Fruit fly (Drosophila melanogaster): Measurements from ENCODE around the gene CG5116.

The CG5116 gene

dm6 chr3R:25493294-25494187 lies 10.6 kb downstream of the CG5116 start:
- TF ChIP-seq Dfd (GFP tag; optimal IDR thresholded peaks at IDR 0.05) = no peak
- peak; percentile 6 for TF ChIP-seq fru (GFP tag; optimal IDR thresholded peaks at IDR 0.05)
- TF ChIP-seq Hnf4 (GFP tag; optimal IDR thresholded peaks at IDR 0.05) = peak; percentile 67
- no peak for TF ChIP-seq Hr83 (GFP tag; optimal IDR thresholded peaks at IDR 0.05; ENCODE audit: poor library complexity, severe bottlenecking)
- TF ChIP-seq Vsx2 (GFP tag; optimal IDR thresholded peaks at IDR 0.05; ENCODE audit: partially characterized antibody) = peak; percentile 18
- TF ChIP-seq OdsH (GFP tag; optimal IDR thresholded peaks at IDR 0.05) = peak; percentile 6
- TF ChIP-seq Rel (GFP tag; optimal IDR thresholded peaks at IDR 0.05) = peak; percentile 15
- TF ChIP-seq Rel (tag; optimal IDR thresholded peaks at IDR 0.05) = peak; percentile 4
- TF ChIP-seq br (GFP tag; optimal IDR thresholded peaks at IDR 0.05) = no peak
- TF ChIP-seq usp (GFP tag; optimal IDR thresholded peaks at IDR 0.05) = no peak
- TF ChIP-seq CrebA (GFP tag; optimal IDR thresholded peaks at IDR 0.05; ENCODE audit: borderline replicate concordance) = no peak
- TF ChIP-seq psq (GFP tag; optimal IDR thresholded peaks at IDR 0.05) = no peak
- no peak for TF ChIP-seq woc (GFP tag; optimal IDR thresholded peaks at IDR 0.05)
- TF ChIP-seq sage (GFP tag; optimal IDR thresholded peaks at IDR 0.05) = peak; percentile 69
- no peak for TF ChIP-seq Dif (GFP tag; optimal IDR thresholded peaks at IDR 0.05; ENCODE audit: partially characterized antibody)
- peak; percentile 45 for TF ChIP-seq brk (GFP tag; optimal IDR thresholded peaks at IDR 0.05)

- TF ChIP-seq tai (GFP tag; optimal IDR thresholded peaks at IDR 0.05) = no peak
- TF ChIP-seq N (GFP tag; optimal IDR thresholded peaks at IDR 0.05) = peak; percentile 55
Measured at dm6 chr3R:25495072-25495471, 12.2 kb downstream of the CG5116 start, which contains the start of gene CG33494. TSS of gene CG33494 (minus strand) at chr3R:25495161.

dm6 chr3R:25495753-25496152 lies 12.9 kb downstream of the CG5116 start:
- TF ChIP-seq CG32264 (GFP tag; optimal IDR thresholded peaks at IDR 0.05) (no peak), rgr (GFP tag; optimal IDR thresholded peaks at IDR 0.05) (no peak), sage (GFP tag; optimal IDR thresholded peaks at IDR 0.05) (no peak)

- TF ChIP-seq CrebA (GFP tag; optimal IDR thresholded peaks at IDR 0.05; ENCODE audit: borderline replicate concordance) = no peak
Measured at dm6 chr3R:25504891-25505290, 22.0 kb downstream of the CG5116 start, which contains the start of gene CG5107. TSS of gene CG5107 (plus strand) at chr3R:25505191.

DNA sequence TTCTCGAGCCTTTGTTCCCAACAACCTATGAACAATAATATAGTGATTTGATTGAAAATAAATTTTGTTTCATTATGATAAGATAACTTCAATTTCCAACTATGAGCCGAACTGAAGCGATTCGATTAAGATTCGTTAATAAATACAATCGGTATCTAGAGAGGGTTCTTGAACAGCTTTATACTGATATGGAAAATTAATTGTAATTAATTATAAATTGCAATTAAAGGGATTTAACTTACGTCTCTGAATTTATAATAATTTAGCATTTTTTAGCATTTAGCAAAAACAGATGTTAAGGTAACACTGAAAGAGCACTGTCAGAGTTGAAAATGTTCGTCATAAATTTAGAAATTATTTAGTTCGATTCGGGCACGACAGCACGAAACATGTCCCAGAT lies 23.1 kb downstream of the CG5116 start, which contains the start of gene CG5111:
TSS of gene CG5111 (plus strand) at position 301 of the 400 bp plus-strand sequence.
- no peak for TF ChIP-seq CrebA (GFP tag; optimal IDR thresholded peaks at IDR 0.05; ENCODE audit: borderline replicate concordance)
- TF ChIP-seq Hr83 (GFP tag; optimal IDR thresholded peaks at IDR 0.05; ENCODE audit: poor library complexity, severe bottlenecking) = no peak
- TF ChIP-seq pan (optimal IDR thresholded peaks at IDR 0.05) = no peak
- no peak for TF ChIP-seq woc (GFP tag; optimal IDR thresholded peaks at IDR 0.05)
- no peak for TF ChIP-seq Hr78 (GFP tag; optimal IDR thresholded peaks at IDR 0.05)
- TF ChIP-seq usp (GFP tag; optimal IDR thresholded peaks at IDR 0.05) = no peak
- no peak for TF ChIP-seq dsf (GFP tag; optimal IDR thresholded peaks at IDR 0.05; ENCODE audit: borderline replicate concordance)
- TF ChIP-seq CG32264 (GFP tag; optimal IDR thresholded peaks at IDR 0.05) = no peak
- no peak for TF ChIP-seq N (GFP tag; optimal IDR thresholded peaks at IDR 0.05)

- TF ChIP-seq Myc (optimal IDR thresholded peaks at IDR 0.05) (peak; percentile 83), N (GFP tag; optimal IDR thresholded peaks at IDR 0.05) (peak; percentile 22), lola (GFP tag; optimal IDR thresholded peaks at IDR 0.05) (no peak)
Measured at dm6 chr3R:25512750-25513149, 29.9 kb downstream of the CG5116 start.

dm6 chr3R:25515450-25516288 lies 32.8 kb downstream of the CG5116 start, which contains the start of gene msi:
TSS of gene msi (plus strand) at chr3R:25516118.
- TF ChIP-seq sage (GFP tag; optimal IDR thresholded peaks at IDR 0.05) (peak; percentile 87), Myc (optimal IDR thresholded peaks at IDR 0.05) (no peak), dmrt93B (GFP tag; optimal IDR thresholded peaks at IDR 0.05) (peak; percentile 94), Hnf4 (GFP tag; optimal IDR thresholded peaks at IDR 0.05) (peak; percentile 74), jim (GFP tag; optimal IDR thresholded peaks at IDR 0.05) (peak; percentile 49), ey (GFP tag; optimal IDR thresholded peaks at IDR 0.05) (peak; percentile 76), br (GFP tag; optimal IDR thresholded peaks at IDR 0.05) (peak; percentile 77), Dif (GFP tag; optimal IDR thresholded peaks at IDR 0.05; ENCODE audit: partially characterized antibody) (peak; percentile 84), CG9705 (GFP tag; optimal IDR thresholded peaks at IDR 0.05) (peak; percentile 64), Jra (GFP tag; optimal IDR thresholded peaks at IDR 0.05) (peak; percentile 12), Mio (GFP tag; optimal IDR thresholded peaks at IDR 0.05) (no peak), tai (GFP tag; optimal IDR thresholded peaks at IDR 0.05) (no peak), Hr78 (GFP tag; optimal IDR thresholded peaks at IDR 0.05) (no peak), GATAd (GFP tag; optimal IDR thresholded peaks at IDR 0.05) (no peak), CG32264 (GFP tag; optimal IDR thresholded peaks at IDR 0.05) (peak; percentile 40), usp (GFP tag; optimal IDR thresholded peaks at IDR 0.05) (no peak), woc (GFP tag; optimal IDR thresholded peaks at IDR 0.05) (peak; percentile 65), psq (GFP tag; optimal IDR thresholded peaks at IDR 0.05) (peak; percentile 97), pan (optimal IDR thresholded peaks at IDR 0.05) (peak; percentile 76), N (GFP tag; optimal IDR thresholded peaks at IDR 0.05) (no peak), foxo (GFP tag; optimal IDR thresholded peaks at IDR 0.05) (peak in 1 of 2 experiments; percentile 95)
